Fruit fly (Drosophila melanogaster) whole organism, pupa: ENCODE results near the gene Pdp1.

Experiments used
- CG13204 ChIP-seq: fragments of 200-800 bp; sonication (Bioruptor generic); optimal IDR thresholded peaks from 2 replicates; lab custom pipeline; 2018; ENCODE audit warnings: missing biosample characterization, mild to moderate bottlenecking, missing genetic modification characterization, moderate library complexity
- CG15710 ChIP-seq: fragments of 200-800 bp; sonication (Bioruptor generic); optimal IDR thresholded peaks from 2 replicates; lab custom pipeline; 2018; ENCODE audit warnings: missing biosample characterization, mild to moderate bottlenecking, missing genetic modification characterization, moderate library complexity
- CG32121 ChIP-seq: fragments of 200-800 bp; sonication (Bioruptor generic); IDR thresholded peaks from 2 replicates; pipeline ENCODE4 v1.3.6; 2022; ENCODE audit warnings: missing biosample characterization, missing genetic modification characterization
- CG9948 ChIP-seq: fragments of 200-800 bp; sonication (Bioruptor generic); optimal IDR thresholded peaks from 2 replicates; lab custom pipeline; 2018; ENCODE audit warnings: missing biosample characterization, mild to moderate bottlenecking, missing genetic modification characterization, moderate library complexity
- EcR ChIP-seq: fragments of 200-800 bp; sonication (Bioruptor generic); optimal IDR thresholded peaks from 3 replicates; lab custom pipeline; 2019; ENCODE audit warnings: missing biosample characterization, missing genetic modification characterization, mild to moderate bottlenecking, moderate library complexity, missing genetic modification reagents
- Pif1A ChIP-seq: fragments of 200-800 bp; sonication (Bioruptor generic); optimal IDR thresholded peaks from 3 replicates; lab custom pipeline; 2016; ENCODE audit warnings: missing biosample characterization, missing genetic modification characterization
- Snoo ChIP-seq: fragments of 200-800 bp; sonication (Bioruptor generic); optimal IDR thresholded peaks from 3 replicates; lab custom pipeline; 2017; ENCODE audit warnings: missing biosample characterization, mild to moderate bottlenecking, missing genetic modification characterization, inconsistent platforms
- fd96Ca ChIP-seq: fragments of 200-800 bp; sonication (Bioruptor generic); IDR thresholded peaks from 3 replicates; pipeline ENCODE4 v1.3.6; 2022; ENCODE audit warnings: missing biosample characterization, missing genetic modification characterization
- gl ChIP-seq: fragments of 200-800 bp; sonication (Bioruptor generic); optimal IDR thresholded peaks from 2 replicates; lab custom pipeline; 2018; ENCODE audit warnings: missing biosample characterization, mild to moderate bottlenecking, missing genetic modification characterization
- rn ChIP-seq: fragments of 200-800 bp; sonication (Bioruptor generic); IDR thresholded peaks from 2 replicates; pipeline ENCODE4 v1.3.6; 2022; ENCODE audit warnings: missing biosample characterization, missing genetic modification characterization

DNA sequence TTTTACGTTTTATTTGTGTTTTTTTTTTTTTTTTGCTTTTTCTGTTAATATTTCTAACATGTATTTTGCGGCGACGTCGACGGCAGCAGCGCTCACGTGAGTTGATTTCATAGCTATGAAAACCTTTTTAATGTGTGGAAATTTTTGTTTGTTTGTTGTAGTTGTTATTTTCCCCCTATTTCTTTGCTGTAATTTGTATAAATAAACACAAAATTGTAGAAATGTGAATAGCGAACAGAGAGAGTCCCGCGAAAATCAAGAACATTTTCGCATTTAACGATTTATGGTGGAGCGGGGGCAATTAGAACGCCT is 10.6 kb downstream of the Pdp1 start:
- no peak for TF ChIP-seq CG15710 (tag; lab: Kevin White, UChicago)
- no peak for TF ChIP-seq fd96Ca (GFP tag; lab: Robert Waterston, UW)
- no peak for TF ChIP-seq CG13204 (GFP tag; lab: Kevin White, UChicago)
- no peak for TF ChIP-seq Snoo (tag; lab: Kevin White, UChicago)
- no peak for TF ChIP-seq CG9948 (tag; lab: Kevin White, UChicago)
- no peak for TF ChIP-seq EcR
- no peak for TF ChIP-seq CG32121 (GFP tag; lab: Robert Waterston, UW)
- TF ChIP-seq Pif1A (GFP tag; lab: Kevin White, UChicago), result no peak
- TF ChIP-seq gl, result no peak
- TF ChIP-seq rn, result no peak
